Fruit fly (Drosophila melanogaster) whole organism, embryonic: ENCODE measurements around the gene CG12640.

Source experiments
- CG10274 ChIP-seq: fragments of 200-800 bp; sonication (Bioruptor generic); optimal IDR thresholded peaks from 3 replicates; lab custom pipeline; 2017; ENCODE audit warnings: missing biosample characterization, mild to moderate bottlenecking, missing genetic modification characterization
- CG10654 ChIP-seq: fragments of 200-800 bp; sonication (Bioruptor generic); optimal IDR thresholded peaks from 2 replicates; lab custom pipeline; 2016; ENCODE audit warnings: missing biosample characterization, missing genetic modification characterization
- CG11247 ChIP-seq: fragments of 200-800 bp; sonication (Bioruptor generic); IDR thresholded peaks from 2 replicates; pipeline ENCODE4 v1.3.6; 2022; ENCODE audit warnings: missing biosample characterization, missing genetic modification characterization
- CG12391 ChIP-seq: fragments of 200-800 bp; sonication (Bioruptor generic); optimal IDR thresholded peaks from 3 replicates; lab custom pipeline; 2018; ENCODE audit warnings: missing biosample characterization, mild to moderate bottlenecking, missing genetic modification characterization, moderate library complexity
- CG3065 ChIP-seq: fragments of 200-800 bp; sonication (Bioruptor generic); optimal IDR thresholded peaks from 2 replicates; lab custom pipeline; 2016; ENCODE audit warnings: missing biosample characterization, missing genetic modification characterization
- CG34422 ChIP-seq: fragments of 200-800 bp; sonication (Bioruptor generic); IDR thresholded peaks from 3 replicates; pipeline ENCODE4 v1.3.6; 2022; ENCODE audit warnings: missing biosample characterization, missing genetic modification characterization
- CG42726 ChIP-seq: fragments of 200-800 bp; sonication (Bioruptor generic); IDR thresholded peaks from 2 replicates; pipeline ENCODE4 v1.3.6; 2022; ENCODE audit warnings: missing biosample characterization, missing genetic modification characterization; ENCODE audit not compliant: partially characterized antibody
- CG6791 ChIP-seq: fragments of 200-800 bp; sonication (Bioruptor generic); IDR thresholded peaks from 3 replicates; pipeline ENCODE4 v1.3.6; 2022; ENCODE audit warnings: missing biosample characterization, missing genetic modification characterization; ENCODE audit not compliant: partially characterized antibody
- CG7357 ChIP-seq: fragments of 200-800 bp; sonication (Bioruptor generic); IDR thresholded peaks from 3 replicates; pipeline ENCODE4 v1.3.6; 2022; ENCODE audit warnings: missing biosample characterization, missing genetic modification characterization
- CG7839 ChIP-seq: fragments of 200-800 bp; sonication (Bioruptor generic); optimal IDR thresholded peaks from 3 replicates; lab custom pipeline; 2018; ENCODE audit warnings: missing biosample characterization, mild to moderate bottlenecking, missing genetic modification characterization, moderate library complexity
- CG9609 ChIP-seq: fragments of 200-800 bp; sonication (Bioruptor generic); optimal IDR thresholded peaks from 3 replicates; lab custom pipeline; 2016; ENCODE audit warnings: missing biosample characterization, missing genetic modification characterization
- Camta ChIP-seq: fragments of 200-800 bp; sonication (Bioruptor generic); optimal IDR thresholded peaks from 2 replicates; lab custom pipeline; 2016; ENCODE audit warnings: missing biosample characterization, missing genetic modification characterization
- HLH4C ChIP-seq: fragments of 200-800 bp; sonication (Bioruptor generic); IDR thresholded peaks from 3 replicates; pipeline ENCODE4 v1.3.6; 2022; ENCODE audit warnings: missing biosample characterization, missing genetic modification characterization; ENCODE audit not compliant: partially characterized antibody
- Hmx ChIP-seq: fragments of 200-800 bp; sonication (Bioruptor generic); optimal IDR thresholded peaks from 2 replicates; lab custom pipeline; 2016; ENCODE audit warnings: missing biosample characterization, missing genetic modification characterization
- Hr3 ChIP-seq: fragments of 200-800 bp; sonication (Bioruptor generic); optimal IDR thresholded peaks from 3 replicates; lab custom pipeline; 2016; ENCODE audit warnings: missing biosample characterization, missing genetic modification characterization
- MBD-R2 ChIP-seq: fragments of 200-800 bp; sonication (Bioruptor generic); IDR thresholded peaks from 2 replicates; pipeline ENCODE4 v1.3.6; 2022; ENCODE audit warnings: missing biosample characterization, missing genetic modification characterization
- MESR4 ChIP-seq: fragments of 200-800 bp; sonication (Bioruptor generic); optimal IDR thresholded peaks from 2 replicates; lab custom pipeline; 2018; ENCODE audit warnings: missing biosample characterization, mild to moderate bottlenecking, missing genetic modification characterization, moderate library complexity
- Mad ChIP-seq: fragments of 200-800 bp; sonication (Bioruptor generic); optimal IDR thresholded peaks from 2 replicates; lab custom pipeline; 2016; ENCODE audit warnings: missing biosample characterization, missing genetic modification characterization
- Mes4 ChIP-seq: fragments of 200-800 bp; sonication (Bioruptor generic); optimal IDR thresholded peaks from 2 replicates; lab custom pipeline; 2016; ENCODE audit warnings: missing biosample characterization, missing genetic modification characterization
- NK7.1 ChIP-seq: fragments of 200-800 bp; sonication (Bioruptor generic); optimal IDR thresholded peaks from 3 replicates; lab custom pipeline; 2016; ENCODE audit warnings: missing biosample characterization, missing genetic modification characterization
- Optix ChIP-seq: fragments of 200-800 bp; sonication (Bioruptor generic); IDR thresholded peaks from 3 replicates; pipeline ENCODE4 v1.3.6; 2022; ENCODE audit warnings: missing biosample characterization, missing genetic modification characterization
- Ptx1 ChIP-seq: fragments of 200-800 bp; sonication (Bioruptor generic); IDR thresholded peaks from 2 replicates; pipeline ENCODE4 v1.3.6; 2022; ENCODE audit warnings: missing biosample characterization, missing genetic modification characterization
- YL-1 ChIP-seq: fragments of 200-800 bp; sonication (Bioruptor generic); optimal IDR thresholded peaks from 3 replicates; lab custom pipeline; 2017; ENCODE audit warnings: missing biosample characterization, mild to moderate bottlenecking, missing genetic modification characterization
- ash1 ChIP-seq: fragments of 200-800 bp; sonication (Bioruptor generic); optimal IDR thresholded peaks from 2 replicates; lab custom pipeline; 2018; ENCODE audit warnings: missing biosample characterization, mild to moderate bottlenecking, missing genetic modification characterization
- cg ChIP-seq: fragments of 200-800 bp; sonication (Bioruptor generic); optimal IDR thresholded peaks from 3 replicates; lab custom pipeline; 2019; ENCODE audit warnings: missing biosample characterization, mild to moderate bottlenecking, missing genetic modification characterization, moderate library complexity
- cwo ChIP-seq: fragments of 200-800 bp; sonication (Bioruptor generic); optimal IDR thresholded peaks from 3 replicates; lab custom pipeline; 2017; ENCODE audit warnings: missing biosample characterization, missing genetic modification characterization, mild to moderate bottlenecking, moderate library complexity, missing genetic modification reagents
- dimm ChIP-seq: fragments of 200-800 bp; sonication (Bioruptor generic); IDR thresholded peaks from 2 replicates; pipeline ENCODE4 v1.3.6; 2022; ENCODE audit warnings: missing biosample characterization, missing genetic modification characterization
- dysf ChIP-seq: fragments of 200-800 bp; sonication (Bioruptor generic); IDR thresholded peaks from 3 replicates; pipeline ENCODE4 v1.3.6; 2022; ENCODE audit warnings: missing biosample characterization, missing genetic modification characterization
- fd102C ChIP-seq: fragments of 200-800 bp; sonication (Bioruptor generic); optimal IDR thresholded peaks from 2 replicates; lab custom pipeline; 2018; ENCODE audit warnings: missing biosample characterization, mild to moderate bottlenecking, missing genetic modification characterization, moderate library complexity
- fd3F ChIP-seq: fragments of 200-800 bp; sonication (Bioruptor generic); optimal IDR thresholded peaks from 2 replicates; lab custom pipeline; 2018; ENCODE audit warnings: missing biosample characterization, mild to moderate bottlenecking, missing genetic modification characterization, moderate library complexity
- fu2 ChIP-seq: fragments of 200-800 bp; sonication (Bioruptor generic); optimal IDR thresholded peaks from 2 replicates; lab custom pipeline; 2016; ENCODE audit warnings: missing biosample characterization, missing genetic modification characterization
- gt ChIP-seq: fragments of 200-800 bp; sonication (Bioruptor generic); IDR thresholded peaks from 2 replicates; pipeline ENCODE4 v1.3.6; 2022; ENCODE audit warnings: missing biosample characterization, missing genetic modification characterization
- ham ChIP-seq: fragments of 200-800 bp; sonication (Bioruptor generic); IDR thresholded peaks from 2 replicates; pipeline ENCODE4 v1.3.6; 2022; ENCODE audit warnings: missing biosample characterization, missing genetic modification characterization
- her ChIP-seq: fragments of 200-800 bp; sonication (Bioruptor generic); optimal IDR thresholded peaks from 2 replicates; lab custom pipeline; 2016; ENCODE audit warnings: missing biosample characterization, missing genetic modification characterization
- knrl ChIP-seq: fragments of 200-800 bp; sonication (Bioruptor generic); IDR thresholded peaks from 3 replicates; pipeline ENCODE4 v1.3.6; 2022; ENCODE audit warnings: missing biosample characterization, missing genetic modification characterization; ENCODE audit not compliant: partially characterized antibody
- lmd ChIP-seq: fragments of 200-800 bp; sonication (Bioruptor generic); IDR thresholded peaks from 2 replicates; pipeline ENCODE4 v1.3.6; 2022; ENCODE audit warnings: missing biosample characterization, missing genetic modification characterization
- lov ChIP-seq, 2 experiments: fragments of 200-800 bp in 1 of 2; fragments of >200 bp in 1 of 2; sonication (Bioruptor generic) in 1 of 2; IDR thresholded peaks in 1 of 2; optimal IDR thresholded peaks in 1 of 2; 2 replicates in 1 of 2; 3 replicates in 1 of 2; pipeline versions ENCODE4 v1.3.6 to Lab custom; 2017 to 2022; ENCODE audit warnings: missing biosample characterization in 1 of 2, missing genetic modification characterization in 1 of 2
- pho ChIP-seq: fragments of 200-800 bp; sonication (Bioruptor generic); optimal IDR thresholded peaks from 2 replicates; lab custom pipeline; 2016; ENCODE audit warnings: missing biosample characterization, missing genetic modification characterization
- prd ChIP-seq, 3 experiments: fragments of >200 bp in 2 of 3; fragments of 200-800 bp in 1 of 3; sonication (Bioruptor generic) in 1 of 3; optimal IDR thresholded peaks in 2 of 3; IDR thresholded peaks in 1 of 3; 2 replicates in 2 of 3; 3 replicates in 1 of 3; pipeline versions ENCODE4 v1.3.6 to Lab custom; 2017 to 2022; ENCODE audit warnings: missing biosample characterization in 1 of 3, missing genetic modification characterization in 1 of 3
- sc ChIP-seq, 3 experiments: fragments of >200 bp in 2 of 3; fragments of 200-800 bp in 1 of 3; sonication (Bioruptor generic) in 1 of 3; optimal IDR thresholded peaks; 2 replicates in 2 of 3; 3 replicates in 1 of 3; lab custom pipeline; 2017; ENCODE audit warnings: mild to moderate bottlenecking in 1 of 3, missing biosample characterization in 1 of 3, missing genetic modification characterization in 1 of 3, missing genetic modification reagents in 1 of 3
- sd ChIP-seq: fragments of 200-800 bp; sonication (Bioruptor generic); optimal IDR thresholded peaks from 3 replicates; lab custom pipeline; 2018; ENCODE audit warnings: missing biosample characterization, mild to moderate bottlenecking, missing genetic modification characterization, moderate library complexity
- sens-2 ChIP-seq: fragments of 200-800 bp; sonication (Bioruptor generic); IDR thresholded peaks from 2 replicates; pipeline ENCODE4 v1.3.6; 2022; ENCODE audit warnings: missing biosample characterization, missing genetic modification characterization
- shn ChIP-seq: fragments of 200-800 bp; sonication (Bioruptor generic); optimal IDR thresholded peaks from 3 replicates; lab custom pipeline; 2016; ENCODE audit warnings: missing biosample characterization, missing genetic modification characterization
- sqz ChIP-seq: fragments of 200-800 bp; sonication (Bioruptor generic); optimal IDR thresholded peaks from 3 replicates; lab custom pipeline; 2018; ENCODE audit warnings: missing biosample characterization, mild to moderate bottlenecking, missing genetic modification characterization
- stwl ChIP-seq: fragments of 200-800 bp; sonication (Bioruptor generic); optimal IDR thresholded peaks from 3 replicates; lab custom pipeline; 2018; ENCODE audit warnings: missing biosample characterization, mild to moderate bottlenecking, missing genetic modification characterization, moderate library complexity
- tna ChIP-seq: fragments of 200-800 bp; sonication (Bioruptor generic); IDR thresholded peaks from 2 replicates; pipeline ENCODE4 v1.3.6; 2022; ENCODE audit warnings: missing biosample characterization, missing genetic modification characterization; ENCODE audit not compliant: partially characterized antibody
- trem ChIP-seq: fragments of 200-800 bp; optimal IDR thresholded peaks from 3 replicates; lab custom pipeline; 2019; ENCODE audit warnings: missing biosample characterization, mild to moderate bottlenecking, missing genetic modification characterization, moderate library complexity
- vfl ChIP-seq: fragments of 200-800 bp; sonication (Bioruptor generic); optimal IDR thresholded peaks from 2 replicates; lab custom pipeline; 2016; ENCODE audit warnings: missing biosample characterization, missing genetic modification characterization

The CG12640 gene

DNA sequence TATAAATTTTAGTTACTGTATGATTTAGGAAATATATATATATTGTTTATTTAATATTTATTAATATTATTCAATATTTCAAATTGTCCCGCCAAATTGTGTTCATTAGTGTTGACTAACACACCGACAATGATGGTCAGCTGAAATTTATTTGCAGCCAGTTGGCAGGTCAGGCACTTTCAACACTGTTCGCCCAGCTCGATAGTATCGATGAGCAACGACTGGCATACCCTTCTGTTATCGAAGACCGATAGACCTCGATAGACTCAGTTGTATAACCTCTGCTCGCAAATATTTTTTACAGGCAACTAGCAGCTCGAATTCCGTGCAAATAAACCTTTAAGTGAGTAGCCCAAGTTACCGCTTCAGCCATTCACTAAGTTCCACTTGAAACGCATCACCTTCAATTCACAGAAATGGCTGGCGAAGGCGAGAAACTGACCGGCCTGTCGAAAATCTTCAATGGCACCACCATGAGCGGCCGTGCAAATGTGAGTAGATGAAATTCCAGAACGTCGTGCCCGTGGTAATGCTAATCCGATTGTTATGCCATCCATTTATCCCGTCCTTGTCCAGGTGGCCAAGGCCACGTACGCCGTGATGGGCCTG is 28.0 kb upstream of the CG12640 start, which contains the start of gene Neb-cGP (continued):
- TF ChIP-seq dysf (GFP tag; lab: Robert Waterston, UW) = peak; percentile 26; the same call in 2 of the 3 replicates
- TF ChIP-seq CG11247 = peak; percentile 58
- peak; percentile 59 for TF ChIP-seq CG9609
- no peak for TF ChIP-seq cg (GFP tag; lab: Kevin White, UChicago)
- TF ChIP-seq prd (optimal IDR thresholded peaks at IDR 0.05; lab: Kevin White, UChicago) = no peak
- TF ChIP-seq prd (GFP tag; IDR thresholded peaks at IDR 0.05; lab: Robert Waterston, UW) = peak; percentile 39; the same call in 1 of the 3 replicates
- no peak for TF ChIP-seq NK7.1 (GFP tag; lab: Kevin White, UChicago)
- peak; percentile 100 for TF ChIP-seq trem (tag; lab: Kevin White, UChicago)
- peak; percentile 98 for TF ChIP-seq stwl (tag; lab: Kevin White, UChicago)
- peak; percentile 38 for TF ChIP-seq her
- TF ChIP-seq CG3065 (GFP tag; lab: Kevin White, UChicago) = peak; percentile 41
- TF ChIP-seq CG12391 = peak; percentile 64
- TF ChIP-seq Ptx1 = peak; percentile 42; the same call in 1 of the 2 replicates
- no peak for TF ChIP-seq dimm (GFP tag; lab: Robert Waterston, UW)
- TF ChIP-seq CG6791 (GFP tag; lab: Robert Waterston, UW) = peak; percentile 94
- no peak for TF ChIP-seq fd102C
- TF ChIP-seq pho (GFP tag; lab: Kevin White, UChicago) = peak; percentile 43
- no peak for TF ChIP-seq CG7357 (GFP tag; lab: Robert Waterston, UW)
- TF ChIP-seq Hr3 = peak; percentile 59
- peak; percentile 67 for TF ChIP-seq YL-1
- peak; percentile 16 for TF ChIP-seq Camta (GFP tag; lab: Kevin White, UChicago)
- peak; percentile 18 for TF ChIP-seq fu2 (GFP tag; lab: Kevin White, UChicago)
- peak; percentile 57 for TF ChIP-seq CG7839
- TF ChIP-seq gt = no peak
- peak; percentile 31 for TF ChIP-seq fd3F (GFP tag; lab: Kevin White, UChicago)
- TF ChIP-seq sqz (GFP tag; lab: Kevin White, UChicago) = peak; percentile 18
- TF ChIP-seq Mad = peak; percentile 65
- TF ChIP-seq CG34422 = peak; percentile 47; the same call in 2 of the 3 replicates
- peak; percentile 30 for TF ChIP-seq Mes4 (GFP tag; lab: Kevin White, UChicago)
- TF ChIP-seq ash1 (GFP tag; lab: Kevin White, UChicago) = no peak
- peak; percentile 38 for TF ChIP-seq shn (GFP tag; lab: Kevin White, UChicago)
- no peak for TF ChIP-seq Hmx (GFP tag; lab: Kevin White, UChicago)
- no peak for TF ChIP-seq ham (GFP tag; lab: Robert Waterston, UW)
- peak; percentile 94 for TF ChIP-seq HLH4C (GFP tag; lab: Robert Waterston, UW)
- no peak for TF ChIP-seq Optix (GFP tag; lab: Robert Waterston, UW)
- no peak for TF ChIP-seq lov (optimal IDR thresholded peaks at IDR 0.05; lab: Kevin White, UChicago)
- TF ChIP-seq lov (GFP tag; IDR thresholded peaks at IDR 0.05; lab: Robert Waterston, UW) = no peak
- peak; percentile 60 for TF ChIP-seq CG10654 (GFP tag; lab: Kevin White, UChicago)
- peak; percentile 94 for TF ChIP-seq MESR4
- no peak for TF ChIP-seq sens-2 (GFP tag; lab: Robert Waterston, UW)
- TF ChIP-seq tna (GFP tag; lab: Robert Waterston, UW) = peak; percentile 94
- peak; percentile 85 for TF ChIP-seq knrl (GFP tag; lab: Robert Waterston, UW)
- no peak for TF ChIP-seq sd (tag; lab: Kevin White, UChicago)
- peak; percentile 96 for TF ChIP-seq CG42726 (GFP tag; lab: Robert Waterston, UW)
- no peak for TF ChIP-seq sc (optimal IDR thresholded peaks at IDR 0.05; lab: Kevin White, UChicago)
- no peak for TF ChIP-seq sc (GFP tag; optimal IDR thresholded peaks at IDR 0.05; lab: Kevin White, UChicago)
- no peak for TF ChIP-seq CG10274 (GFP tag; lab: Kevin White, UChicago)
- peak; percentile 42 for TF ChIP-seq vfl (GFP tag; lab: Kevin White, UChicago)
- TF ChIP-seq lmd (GFP tag; lab: Robert Waterston, UW) = peak; percentile 44; the same call in 1 of the 2 replicates
- TF ChIP-seq MBD-R2 (GFP tag; lab: Robert Waterston, UW) = peak; percentile 77
- peak; percentile 6 for TF ChIP-seq cwo (GFP tag; lab: Kevin White, UChicago)
